Worm (Caenorhabditis elegans) whole organism, L2 larva: Measurements from ENCODE around the gene swsn-4.

ENCODE experiments used
- dmd-4 ChIP-seq: sonication (generic microtip); optimal IDR thresholded peaks from 2 replicates; lab custom pipeline; 2017; ENCODE audit warnings: missing biosample characterization, missing genetic modification characterization
- lin-11 ChIP-seq: fragments of 150-350 bp; sonication (generic microtip); optimal IDR thresholded peaks from 2 replicates; lab custom pipeline; 2014; ENCODE audit warnings: missing biosample characterization, missing genetic modification characterization, inconsistent platforms, mixed read lengths
- lin-13 ChIP-seq: fragments of 150-350 bp; optimal IDR thresholded peaks from 2 replicates; lab custom pipeline; 2014; ENCODE audit warnings: missing biosample characterization, missing genetic modification reagents, missing genetic modification characterization
- zag-1 ChIP-seq: fragments of 150-350 bp; optimal IDR thresholded peaks from 2 replicates; lab custom pipeline; 2014; ENCODE audit warnings: missing biosample characterization, missing genetic modification characterization

ce11 chrIV:11159886-11160285 lies 34.1 kb downstream of the swsn-4 start, which contains the start of gene mboa-4:
- TF ChIP-seq dmd-4 (tag; lab: Kevin White, UChicago) (no peak), zag-1 (tag; lab: Kevin White, UChicago) (no peak), lin-11 (tag; lab: Kevin White, UChicago) (no peak), lin-13 (GFP tag; lab: Kevin White, UChicago) (no peak)
